Worm (Caenorhabditis elegans): ENCODE measurements around the gene T04F8.3.

Gene T04F8.3

ce11 chrX:11702236-11702635, 43.8 kb downstream of the T04F8.3 start, which contains the start of gene C44C10.3:
TSS of gene C44C10.3 (plus strand) at chrX:11702536.
- TF ChIP-seq dve-1 (tag; optimal IDR thresholded peaks at IDR 0.05; ENCODE audit: insufficient read depth), result no peak
- TF ChIP-seq lin-13 (GFP tag; optimal IDR thresholded peaks at IDR 0.05), result no peak
- no peak for TF ChIP-seq nhr-6 (tag; optimal IDR thresholded peaks at IDR 0.05)
- no peak for TF ChIP-seq unc-62 (GFP tag; optimal IDR thresholded peaks at IDR 0.05 in 1 of 2)
- TF ChIP-seq unc-62 (tag; optimal IDR thresholded peaks at IDR 0.05), result no peak
- TF ChIP-seq pqm-1 (tag; optimal IDR thresholded peaks at IDR 0.05), result no peak
- TF ChIP-seq lsy-2 (tag; optimal IDR thresholded peaks at IDR 0.05), result no peak
- TF ChIP-seq pha-4 (GFP tag; IDR thresholded peaks at IDR 0.05), result no peak
- no peak for TF ChIP-seq pha-4 (tag; optimal IDR thresholded peaks at IDR 0.05)
- no peak for TF ChIP-seq nhr-111 (GFP tag; optimal IDR thresholded peaks at IDR 0.05)

Data from whole organism, L4 larva.